Worm (Caenorhabditis elegans) whole organism, L4 larva: ENCODE measurements around the gene cdr-3.
A peak's percentile ranks its signal among the peaks of the same experiment; 100 is the strongest.

Experiments used
- F37D6.2 ChIP-seq: sonication (generic microtip); optimal IDR thresholded peaks from 2 replicates; lab custom pipeline; 2016; ENCODE audit warnings: mild to moderate bottlenecking, missing genetic modification characterization, missing compliant biosample characterization
- R02D3.7 ChIP-seq: fragments of 150-350 bp; sonication (generic microtip); optimal IDR thresholded peaks from 3 replicates; lab custom pipeline; 2014; ENCODE audit warnings: missing biosample characterization, missing genetic modification characterization
- T20F7.1 ChIP-seq: fragments of 200-800 bp; sonication (Bioruptor generic); optimal IDR thresholded peaks from 2 replicates; lab custom pipeline; 2018; ENCODE audit warnings: mild to moderate bottlenecking, missing genetic modification characterization, missing compliant biosample characterization
- Y105C5A.15 ChIP-seq: fragments of 200-800 bp; sonication (Bioruptor generic); IDR thresholded peaks from 2 replicates; pipeline ENCODE4 v1.3.6; 2022; ENCODE audit warnings: missing genetic modification characterization, missing compliant biosample characterization
- Y48G9A.11 ChIP-seq: fragments of 200-800 bp; sonication (Bioruptor generic); IDR thresholded peaks from 2 replicates; pipeline ENCODE4 v1.3.6; 2022; ENCODE audit warnings: missing genetic modification reagents, missing genetic modification characterization, missing compliant biosample characterization
- Y5F2A.4 ChIP-seq: fragments of 200-800 bp; sonication (Bioruptor generic); optimal IDR thresholded peaks from 2 replicates; lab custom pipeline; 2018; ENCODE audit warnings: mild to moderate bottlenecking, missing genetic modification characterization, missing compliant biosample characterization
- aha-1 ChIP-seq: fragments of 150-350 bp; peaks from one replicate; lab custom pipeline; 2014; ENCODE audit warnings: missing biosample characterization, missing genetic modification characterization
- ceh-20 ChIP-seq: fragments of 200-800 bp; sonication (Bioruptor generic); IDR thresholded peaks from 2 replicates; pipeline ENCODE4 v1.3.6; 2022; ENCODE audit warnings: missing genetic modification reagents, missing genetic modification characterization, missing compliant biosample characterization
- ceh-28 ChIP-seq: fragments of 150-350 bp; optimal IDR thresholded peaks from 2 replicates; lab custom pipeline; 2014; ENCODE audit warnings: missing biosample characterization, missing genetic modification reagents, missing genetic modification characterization
- ceh-82 ChIP-seq: sonication (generic microtip); optimal IDR thresholded peaks from 2 replicates; lab custom pipeline; 2017; ENCODE audit warnings: missing biosample characterization, missing genetic modification characterization
- ces-1 ChIP-seq: fragments of 150-350 bp; sonication (generic microtip); optimal IDR thresholded peaks from 4 replicates; lab custom pipeline; 2014; ENCODE audit warnings: missing biosample characterization, missing genetic modification reagents, missing genetic modification characterization
- ctbp-1 ChIP-seq: fragments of 200-800 bp; sonication (Bioruptor generic); IDR thresholded peaks from 2 replicates; pipeline ENCODE4 v1.3.6; 2022; ENCODE audit warnings: missing genetic modification reagents, missing genetic modification characterization, missing compliant biosample characterization
- daf-12 ChIP-seq: fragments of 150-350 bp; optimal IDR thresholded peaks from 2 replicates; lab custom pipeline; 2014; ENCODE audit warnings: missing biosample characterization, missing genetic modification reagents, missing genetic modification characterization
- daf-16 ChIP-seq, 3 experiments: sonication (generic microtip); optimal IDR thresholded peaks; 2 replicates each; lab custom pipeline; 2016 to 2017; ENCODE audit warnings: missing genetic modification characterization in 3 of 3, missing genetic modification reagents in 3 of 3, mild to moderate bottlenecking in 2 of 3, missing compliant biosample characterization in 2 of 3, missing biosample characterization in 1 of 3, moderate library complexity in 1 of 3
- daf-8 ChIP-seq: fragments of 200-800 bp; sonication (Bioruptor generic); IDR thresholded peaks from 2 replicates; pipeline ENCODE4 v1.3.6; 2022; ENCODE audit warnings: missing genetic modification characterization, missing compliant biosample characterization
- dmd-6 ChIP-seq: fragments of 200-800 bp; sonication (Bioruptor generic); IDR thresholded peaks from 2 replicates; pipeline ENCODE4 v1.3.6; 2022; ENCODE audit warnings: missing genetic modification reagents, missing genetic modification characterization, missing compliant biosample characterization
- dmd-9 ChIP-seq: fragments of 200-800 bp; sonication (Bioruptor generic); IDR thresholded peaks from 2 replicates; pipeline ENCODE4 v1.3.6; 2022; ENCODE audit warnings: missing genetic modification reagents, missing genetic modification characterization, missing compliant biosample characterization
- duxl-1 ChIP-seq: sonication (generic microtip); optimal IDR thresholded peaks from 2 replicates; lab custom pipeline; 2016; ENCODE audit warnings: mild to moderate bottlenecking, missing genetic modification characterization, moderate library complexity, missing compliant biosample characterization; ENCODE audit not compliant: poor library complexity
- dve-1 ChIP-seq: sonication (generic microtip); optimal IDR thresholded peaks from 2 replicates; lab custom pipeline; 2017; ENCODE audit warnings: antibody characterized with exemption, mild to moderate bottlenecking, missing genetic modification characterization, missing compliant biosample characterization; ENCODE audit not compliant: insufficient read depth
- egl-27 ChIP-seq: sonication (generic microtip); optimal IDR thresholded peaks from 3 replicates; lab custom pipeline; 2017; ENCODE audit warnings: missing biosample characterization, missing genetic modification reagents, missing genetic modification characterization
- hif-1 ChIP-seq, 2 experiments: sonication (generic microtip); optimal IDR thresholded peaks; 2 replicates each; lab custom pipeline; 2016 to 2017; ENCODE audit warnings: missing compliant biosample characterization in 2 of 2, missing genetic modification characterization in 2 of 2, missing genetic modification reagents in 2 of 2, missing genotype in 2 of 2, mild to moderate bottlenecking in 1 of 2
- hlh-11 ChIP-seq: fragments of 200-800 bp; sonication (Bioruptor generic); optimal IDR thresholded peaks from 2 replicates; lab custom pipeline; 2018; ENCODE audit warnings: mild to moderate bottlenecking, missing genetic modification characterization, missing compliant biosample characterization
- hlh-30 ChIP-seq: sonication (generic microtip); optimal IDR thresholded peaks from 2 replicates; lab custom pipeline; 2017; ENCODE audit warnings: antibody characterized with exemption, mild to moderate bottlenecking, missing genetic modification characterization, missing compliant biosample characterization; ENCODE audit not compliant: insufficient read depth
- hmg-1.1 ChIP-seq: fragments of 200-800 bp; sonication (Bioruptor generic); IDR thresholded peaks from 2 replicates; pipeline ENCODE4 v1.3.6; 2022; ENCODE audit warnings: missing genetic modification reagents, missing genetic modification characterization, missing compliant biosample characterization
- lir-3 ChIP-seq: sonication (generic microtip); optimal IDR thresholded peaks from 2 replicates; lab custom pipeline; 2016; ENCODE audit warnings: mild to moderate bottlenecking, missing genetic modification characterization, missing compliant biosample characterization
- mdl-1 ChIP-seq, 2 experiments: fragments of 150-350 bp in 1 of 2; sonication (generic microtip) in 1 of 2; optimal IDR thresholded peaks; 2 replicates each; lab custom pipeline; 2014 to 2017; ENCODE audit warnings: missing biosample characterization in 2 of 2, missing genetic modification characterization in 2 of 2
- mep-1 ChIP-seq: fragments of 150-350 bp; sonication (generic microtip); optimal IDR thresholded peaks from 3 replicates; lab custom pipeline; 2014; ENCODE audit warnings: missing biosample characterization, missing genetic modification characterization
- mes-2 ChIP-seq: sonication (generic microtip); optimal IDR thresholded peaks from 2 replicates; lab custom pipeline; 2016; ENCODE audit warnings: missing genotype, mild to moderate bottlenecking, missing genetic modification characterization, missing compliant biosample characterization; ENCODE audit not compliant: poor library complexity, severe bottlenecking
- mxl-2 ChIP-seq: fragments of 200-800 bp; sonication (Bioruptor generic); conservative IDR thresholded peaks from 2 replicates; pipeline ENCODE4 v1.3.6; 2022; ENCODE audit warnings: missing genetic modification reagents, missing genetic modification characterization, missing compliant biosample characterization
- nhr-10 ChIP-seq: fragments of 150-350 bp; optimal IDR thresholded peaks from 2 replicates; lab custom pipeline; 2014; ENCODE audit warnings: missing biosample characterization, missing genetic modification characterization
- nhr-102 ChIP-seq: sonication (generic microtip); optimal IDR thresholded peaks from 2 replicates; lab custom pipeline; 2016; ENCODE audit warnings: mild to moderate bottlenecking, missing genetic modification characterization, moderate library complexity, missing compliant biosample characterization
- nhr-237 ChIP-seq: sonication (generic microtip); optimal IDR thresholded peaks from 2 replicates; lab custom pipeline; 2017; ENCODE audit warnings: missing biosample characterization, missing genetic modification characterization
- nhr-28 ChIP-seq: fragments of 150-350 bp; optimal IDR thresholded peaks from 2 replicates; lab custom pipeline; 2014; ENCODE audit warnings: missing biosample characterization, missing genetic modification characterization
- nhr-41 ChIP-seq: fragments of 200-800 bp; sonication (Bioruptor generic); IDR thresholded peaks from 2 replicates; pipeline ENCODE4 v1.3.6; 2022; ENCODE audit warnings: missing genetic modification reagents, missing genetic modification characterization, missing compliant biosample characterization
- nhr-42 ChIP-seq: fragments of 200-800 bp; sonication (Bioruptor generic); IDR thresholded peaks from 2 replicates; pipeline ENCODE4 v1.3.6; 2022; ENCODE audit warnings: missing genetic modification characterization, missing compliant biosample characterization
- nhr-48 ChIP-seq: sonication (generic microtip); optimal IDR thresholded peaks from 2 replicates; lab custom pipeline; 2016; ENCODE audit warnings: mild to moderate bottlenecking, missing genetic modification characterization, missing compliant biosample characterization
- nhr-6 ChIP-seq: fragments of 150-350 bp; optimal IDR thresholded peaks from 2 replicates; lab custom pipeline; 2014; ENCODE audit warnings: missing biosample characterization, missing genetic modification characterization
- nhr-76 ChIP-seq: fragments of 150-350 bp; optimal IDR thresholded peaks from 2 replicates; lab custom pipeline; 2014; ENCODE audit warnings: missing biosample characterization, missing genetic modification characterization
- pqm-1 ChIP-seq: sonication (generic microtip); optimal IDR thresholded peaks from 2 replicates; lab custom pipeline; 2017; ENCODE audit warnings: missing biosample characterization, missing genetic modification characterization
- skn-1 ChIP-seq: fragments of 150-350 bp; optimal IDR thresholded peaks from 2 replicates; lab custom pipeline; 2014; ENCODE audit warnings: missing biosample characterization, missing genetic modification characterization
- snpc-1.2 ChIP-seq: fragments of 200-800 bp; sonication (Bioruptor generic); IDR thresholded peaks from 2 replicates; pipeline ENCODE4 v1.3.6; 2022; ENCODE audit warnings: missing genetic modification reagents, missing genetic modification characterization, missing compliant biosample characterization
- tra-1 ChIP-seq: fragments of 200-800 bp; sonication (Bioruptor generic); IDR thresholded peaks from 2 replicates; pipeline ENCODE4 v1.3.6; 2022; ENCODE audit warnings: missing genetic modification reagents, missing genetic modification characterization, missing compliant biosample characterization
- unc-39 ChIP-seq: sonication (generic microtip); optimal IDR thresholded peaks from 2 replicates; lab custom pipeline; 2017; ENCODE audit warnings: missing biosample characterization, missing genetic modification characterization
- unc-62 ChIP-seq, 3 experiments: fragments of 150-350 bp in 1 of 3; sonication (generic microtip); optimal IDR thresholded peaks in 2 of 3; peaks in 1 of 3; 1 replicate in 1 of 3; 2 replicates in 2 of 3; lab custom pipeline; 2014 to 2017; ENCODE audit warnings: missing biosample characterization in 3 of 3, missing genetic modification characterization in 3 of 3, missing genetic modification reagents in 3 of 3, missing genotype in 1 of 3
- vab-7 ChIP-seq: fragments of 200-800 bp; sonication (Bioruptor generic); IDR thresholded peaks from 2 replicates; pipeline ENCODE4 v1.3.6; 2022; ENCODE audit warnings: missing genetic modification reagents, missing genetic modification characterization, missing compliant biosample characterization
- zfp-2 ChIP-seq: sonication (generic microtip); optimal IDR thresholded peaks from 2 replicates; lab custom pipeline; 2016; ENCODE audit warnings: mild to moderate bottlenecking, missing genetic modification characterization, missing compliant biosample characterization
- zfp-3 ChIP-seq: fragments of 200-800 bp; sonication (Bioruptor generic); conservative IDR thresholded peaks from 2 replicates; pipeline ENCODE4 v1.3.6; 2022; ENCODE audit warnings: missing genetic modification reagents, missing genetic modification characterization, missing compliant biosample characterization

cdr-3 gene

ce11 chrV:12414362-12414761, 2.8 kb downstream of the cdr-3 start:
- TF ChIP-seq nhr-28 (peak; percentile 16), dve-1 (tag; lab: Kevin White, UChicago) (peak; percentile 26), daf-16 (GFP tag; optimal IDR thresholded peaks at IDR 0.05; lab: Kevin White, UChicago) (no peak), daf-16 (tag; optimal IDR thresholded peaks at IDR 0.05; lab: Kevin White, UChicago) (peak; percentile 65), Y5F2A.4 (GFP tag; lab: Kevin White, UChicago) (no peak), pqm-1 (tag; lab: Kevin White, UChicago) (peak; percentile 55)

ce11 chrV:12413651-12414114, 3.5 kb downstream of the cdr-3 start, which contains the start of gene cdr-6:
Gene cdr-6, minus strand, starts transcription at chrV:12413701.
- peak; percentile 52 for TF ChIP-seq nhr-6 (tag; lab: Kevin White, UChicago)
- TF ChIP-seq ctbp-1 (GFP tag; lab: Robert Waterston, UW): no peak
- TF ChIP-seq skn-1 (tag; lab: Kevin White, UChicago): no peak
- TF ChIP-seq nhr-28: peak; percentile 77
- no peak for TF ChIP-seq nhr-42
- TF ChIP-seq T20F7.1 (GFP tag; lab: Kevin White, UChicago): peak; percentile 18
- no peak for TF ChIP-seq Y48G9A.11 (GFP tag; lab: Robert Waterston, UW)
- peak; percentile 13 for TF ChIP-seq nhr-48 (tag; lab: Kevin White, UChicago)
- TF ChIP-seq nhr-41 (GFP tag; lab: Robert Waterston, UW): no peak
- TF ChIP-seq unc-62 (GFP tag; optimal IDR thresholded peaks at IDR 0.05 in 1 of 2; lab: Kevin White, UChicago): peak in 1 of 2 experiments; percentile 83
- no peak for TF ChIP-seq unc-62 (tag; optimal IDR thresholded peaks at IDR 0.05; lab: Kevin White, UChicago)
- TF ChIP-seq mep-1 (tag; lab: Kevin White, UChicago): peak; percentile 12
- no peak for TF ChIP-seq zfp-2 (tag; lab: Kevin White, UChicago)
- TF ChIP-seq ceh-20 (GFP tag; lab: Robert Waterston, UW): no peak
- no peak for TF ChIP-seq mes-2 (tag; lab: Kevin White, UChicago)
- TF ChIP-seq mxl-2 (GFP tag; lab: Robert Waterston, UW): no peak
- no peak for TF ChIP-seq Y105C5A.15 (GFP tag; lab: Robert Waterston, UW)
- no peak for TF ChIP-seq tra-1 (GFP tag; lab: Robert Waterston, UW)
- TF ChIP-seq hif-1 (tag; optimal IDR thresholded peaks at IDR 0.05; lab: Kevin White, UChicago): no peak
- no peak for TF ChIP-seq F37D6.2 (tag; lab: Kevin White, UChicago)
- TF ChIP-seq nhr-76 (tag; lab: Kevin White, UChicago): no peak
- no peak for TF ChIP-seq lir-3 (tag; lab: Kevin White, UChicago)
- TF ChIP-seq ces-1 (GFP tag; lab: Kevin White, UChicago): no peak
- no peak for TF ChIP-seq ceh-28 (tag; lab: Kevin White, UChicago)
- no peak for TF ChIP-seq unc-39
- TF ChIP-seq Y5F2A.4 (GFP tag; lab: Kevin White, UChicago): no peak
- TF ChIP-seq daf-12 (tag; lab: Kevin White, UChicago): no peak
- no peak for TF ChIP-seq nhr-237 (tag; lab: Kevin White, UChicago)
- 0 out of 2 replicates have a peak, but pooled peaks have one; percentile 10 for TF ChIP-seq hmg-1.1 (GFP tag; lab: Robert Waterston, UW)
- no peak for TF ChIP-seq snpc-1.2 (GFP tag; lab: Robert Waterston, UW)
- peak; percentile 34 for TF ChIP-seq nhr-102
- peak; percentile 45 for TF ChIP-seq dve-1 (tag; lab: Kevin White, UChicago)
- TF ChIP-seq vab-7 (GFP tag; lab: Robert Waterston, UW): no peak
- TF ChIP-seq nhr-10 (tag; lab: Kevin White, UChicago): no peak
- no peak for TF ChIP-seq daf-8 (GFP tag; lab: Robert Waterston, UW)
- TF ChIP-seq R02D3.7 (tag; lab: Kevin White, UChicago): no peak
- no peak for TF ChIP-seq zfp-3 (GFP tag; lab: Robert Waterston, UW)
- TF ChIP-seq egl-27: no peak
- TF ChIP-seq hlh-30 (tag; lab: Kevin White, UChicago): peak; percentile 17
- no peak for TF ChIP-seq aha-1
- no peak for TF ChIP-seq duxl-1 (tag; lab: Kevin White, UChicago)
- TF ChIP-seq ceh-82 (tag; lab: Kevin White, UChicago): no peak
- TF ChIP-seq daf-16 (GFP tag; optimal IDR thresholded peaks at IDR 0.05; lab: Kevin White, UChicago): no peak
- peak; percentile 79 for TF ChIP-seq daf-16 (tag; optimal IDR thresholded peaks at IDR 0.05; lab: Kevin White, UChicago)
- no peak for TF ChIP-seq dmd-9 (GFP tag; lab: Robert Waterston, UW)
- TF ChIP-seq mdl-1 (tag; optimal IDR thresholded peaks at IDR 0.05; lab: Kevin White, UChicago): peak in 1 of 2 experiments; percentile 24
- peak; percentile 51 for TF ChIP-seq dmd-6 (GFP tag; lab: Robert Waterston, UW)
- peak; percentile 26 for TF ChIP-seq hlh-11 (tag; lab: Kevin White, UChicago)
